Worm (Caenorhabditis elegans) whole organism, L3 larva: ENCODE results near the gene C35D10.8.

Source experiments
- ZK546.5 ChIP-seq: sonication (generic microtip); optimal IDR thresholded peaks from 2 replicates; lab custom pipeline; 2017; ENCODE audit warnings: missing biosample characterization, missing genetic modification characterization
- aly-2 ChIP-seq: fragments of 150-350 bp; optimal IDR thresholded peaks from 2 replicates; lab custom pipeline; 2014; ENCODE audit warnings: missing biosample characterization, missing genetic modification characterization
- ama-1 ChIP-seq: fragments of 150-350 bp; optimal IDR thresholded peaks from 2 replicates; lab custom pipeline; 2018
- ceh-16 ChIP-seq: sonication (generic microtip); optimal IDR thresholded peaks from 2 replicates; lab custom pipeline; 2017; ENCODE audit warnings: missing biosample characterization, missing genetic modification characterization
- ceh-28 ChIP-seq: fragments of 150-350 bp; optimal IDR thresholded peaks from 2 replicates; lab custom pipeline; 2014; ENCODE audit warnings: missing biosample characterization, missing genetic modification reagents, missing genetic modification characterization
- ceh-82 ChIP-seq: fragments of 150-350 bp; optimal IDR thresholded peaks from 2 replicates; lab custom pipeline; 2014; ENCODE audit warnings: missing biosample characterization, missing genetic modification characterization
- ceh-9 ChIP-seq: sonication (generic microtip); optimal IDR thresholded peaks from 2 replicates; lab custom pipeline; 2018; ENCODE audit warnings: missing biosample characterization, missing genetic modification characterization
- daf-12 ChIP-seq: fragments of 150-350 bp; optimal IDR thresholded peaks from 2 replicates; lab custom pipeline; 2014; ENCODE audit warnings: missing biosample characterization, missing genetic modification reagents, missing genetic modification characterization
- egl-27 ChIP-seq: sonication (generic microtip); optimal IDR thresholded peaks from 4 replicates; lab custom pipeline; 2017; ENCODE audit warnings: missing biosample characterization, missing genetic modification reagents, missing genetic modification characterization
- elt-1 ChIP-seq: fragments of 150-350 bp; optimal IDR thresholded peaks from 2 replicates; lab custom pipeline; 2014; ENCODE audit warnings: missing biosample characterization, missing genetic modification characterization
- elt-2 ChIP-seq: sonication (generic microtip); optimal IDR thresholded peaks from 2 replicates; lab custom pipeline; 2016; ENCODE audit warnings: missing genetic modification reagents, mild to moderate bottlenecking, missing genetic modification characterization, missing compliant biosample characterization
- elt-3 ChIP-seq, 3 experiments: fragments of 150-350 bp in 1 of 3; sonication (generic microtip) in 2 of 3; optimal IDR thresholded peaks; 2 replicates in 2 of 3; 4 replicates in 1 of 3; lab custom pipeline; 2014 to 2017; ENCODE audit warnings: missing biosample characterization in 3 of 3, missing genetic modification characterization in 3 of 3
- eor-1 ChIP-seq, 2 experiments: fragments of 150-350 bp; optimal IDR thresholded peaks; 2 replicates each; lab custom pipeline; 2014 to 2018; ENCODE audit warnings: missing biosample characterization in 2 of 2, missing genetic modification characterization in 2 of 2
- fkh-2 ChIP-seq: fragments of 150-350 bp; optimal IDR thresholded peaks from 2 replicates; lab custom pipeline; 2014; ENCODE audit warnings: missing biosample characterization, missing genetic modification reagents, missing genetic modification characterization
- fos-1 ChIP-seq: fragments of 150-350 bp; optimal IDR thresholded peaks from 2 replicates; lab custom pipeline; 2014; ENCODE audit warnings: missing biosample characterization, missing genetic modification characterization
- hmg-11 ChIP-seq: sonication (generic microtip); optimal IDR thresholded peaks from 2 replicates; lab custom pipeline; 2016; ENCODE audit warnings: missing genetic modification characterization, missing compliant biosample characterization
- jun-1 ChIP-seq: fragments of 150-350 bp; optimal IDR thresholded peaks from 2 replicates; lab custom pipeline; 2014; ENCODE audit warnings: missing biosample characterization, missing genetic modification reagents, missing genetic modification characterization
- lin-15B ChIP-seq: fragments of 150-350 bp; optimal IDR thresholded peaks from 2 replicates; lab custom pipeline; 2014; ENCODE audit warnings: missing biosample characterization, missing genetic modification characterization
- lin-39 ChIP-seq: fragments of 150-350 bp; optimal IDR thresholded peaks from 2 replicates; lab custom pipeline; 2018; ENCODE audit warnings: missing biosample characterization, missing genetic modification reagents, missing genetic modification characterization
- lsy-12 ChIP-seq: sonication (generic microtip); optimal IDR thresholded peaks from 2 replicates; lab custom pipeline; 2016; ENCODE audit warnings: mild to moderate bottlenecking, missing genetic modification characterization, missing compliant biosample characterization
- mdl-1 ChIP-seq: fragments of 150-350 bp; optimal IDR thresholded peaks from 2 replicates; lab custom pipeline; 2014; ENCODE audit warnings: missing biosample characterization, missing genetic modification characterization
- mml-1 ChIP-seq: fragments of 150-350 bp; sonication (generic microtip); optimal IDR thresholded peaks from 3 replicates; lab custom pipeline; 2014; ENCODE audit warnings: missing biosample characterization, missing genetic modification characterization
- nfya-1 ChIP-seq: sonication (generic microtip); optimal IDR thresholded peaks from 2 replicates; lab custom pipeline; 2017; ENCODE audit warnings: missing genetic modification characterization, mild to moderate bottlenecking, missing compliant biosample characterization, antibody characterized with exemption, moderate library complexity; ENCODE audit not compliant: insufficient read depth
- nhr-11 ChIP-seq: fragments of 150-350 bp; optimal IDR thresholded peaks from 2 replicates; lab custom pipeline; 2014; ENCODE audit warnings: missing biosample characterization, missing genetic modification characterization
- nhr-12 ChIP-seq: fragments of 150-350 bp; optimal IDR thresholded peaks from 2 replicates; lab custom pipeline; 2014; ENCODE audit warnings: missing biosample characterization, missing genetic modification characterization
- nhr-23 ChIP-seq: fragments of 150-350 bp; optimal IDR thresholded peaks from 2 replicates; lab custom pipeline; 2014; ENCODE audit warnings: missing biosample characterization, missing genetic modification reagents, missing genetic modification characterization
- nhr-237 ChIP-seq: fragments of 150-350 bp; optimal IDR thresholded peaks from 2 replicates; lab custom pipeline; 2014; ENCODE audit warnings: missing biosample characterization, missing genetic modification characterization
- nhr-25 ChIP-seq: sonication (generic microtip); optimal IDR thresholded peaks from 2 replicates; lab custom pipeline; 2017; ENCODE audit warnings: missing biosample characterization, missing genetic modification characterization
- nhr-28 ChIP-seq: fragments of 150-350 bp; optimal IDR thresholded peaks from 2 replicates; lab custom pipeline; 2014; ENCODE audit warnings: missing biosample characterization, missing genetic modification characterization
- nhr-67 ChIP-seq: fragments of 150-350 bp; optimal IDR thresholded peaks from 2 replicates; lab custom pipeline; 2014; ENCODE audit warnings: missing biosample characterization, missing genetic modification characterization
- nhr-77 ChIP-seq: fragments of 150-350 bp; optimal IDR thresholded peaks from 2 replicates; lab custom pipeline; 2014; ENCODE audit warnings: missing biosample characterization, missing genetic modification characterization
- pha-4 ChIP-seq: fragments of 150-350 bp; optimal IDR thresholded peaks from 2 replicates; lab custom pipeline; 2014; ENCODE audit warnings: missing biosample characterization, missing genetic modification reagents, missing genetic modification characterization
- pqm-1 ChIP-seq: fragments of 150-350 bp; optimal IDR thresholded peaks from 2 replicates; lab custom pipeline; 2017; ENCODE audit warnings: missing biosample characterization, missing genetic modification characterization, inconsistent platforms
- sea-2 ChIP-seq: fragments of 150-350 bp; sonication (generic microtip); optimal IDR thresholded peaks from 4 replicates; lab custom pipeline; 2014; ENCODE audit warnings: missing biosample characterization, missing genetic modification reagents, missing genetic modification characterization
- skn-1 ChIP-seq: fragments of 150-350 bp; optimal IDR thresholded peaks from 2 replicates; lab custom pipeline; 2014; ENCODE audit warnings: missing biosample characterization, missing genetic modification characterization
- snpc-4 ChIP-seq: fragments of 150-350 bp; optimal IDR thresholded peaks from 2 replicates; lab custom pipeline; 2014; ENCODE audit warnings: missing biosample characterization, missing genetic modification characterization
- tbx-2 ChIP-seq: sonication (generic microtip); optimal IDR thresholded peaks from 2 replicates; lab custom pipeline; 2016; ENCODE audit warnings: mild to moderate bottlenecking, missing genetic modification characterization, missing compliant biosample characterization
- unc-39 ChIP-seq: sonication (generic microtip); optimal IDR thresholded peaks from 4 replicates; lab custom pipeline; 2017; ENCODE audit warnings: missing biosample characterization, missing genetic modification characterization
- unc-62 ChIP-seq: fragments of 150-350 bp; sonication (generic microtip); optimal IDR thresholded peaks from 4 replicates; lab custom pipeline; 2014; ENCODE audit warnings: missing biosample characterization, missing genetic modification reagents, missing genetic modification characterization
- ztf-11 ChIP-seq: fragments of 150-350 bp; optimal IDR thresholded peaks from 2 replicates; lab custom pipeline; 2014; ENCODE audit warnings: missing biosample characterization, missing genetic modification characterization
- ztf-4 ChIP-seq: fragments of 150-350 bp; optimal IDR thresholded peaks from 2 replicates; lab custom pipeline; 2014; ENCODE audit warnings: missing biosample characterization, missing genetic modification characterization

The C35D10.8 gene

DNA sequence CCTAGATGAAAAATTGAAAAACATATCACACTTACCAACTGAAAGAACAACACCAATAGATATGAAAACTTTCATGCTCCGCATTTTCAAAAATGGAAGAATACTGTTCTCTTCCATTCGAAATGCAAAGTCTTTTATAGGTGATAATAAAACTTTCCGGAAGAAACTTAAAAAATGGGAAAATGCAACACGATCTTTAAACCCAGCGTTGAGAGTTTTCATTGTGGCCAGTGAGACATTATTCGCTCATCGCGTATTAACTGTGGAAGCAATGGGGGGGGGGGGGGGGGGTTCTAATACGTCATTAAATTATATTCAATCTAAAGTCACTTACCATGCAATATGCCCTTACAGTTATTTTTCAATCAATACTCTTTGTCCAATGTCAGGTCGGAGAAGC lies 10.7 kb upstream of the C35D10.8 start, which contains the start of the genes clec-157 and fkh-5:
Gene clec-157, minus strand, starts transcription at position 101 of the 400 bp plus-strand sequence.
Gene fkh-5, plus strand, starts transcription at position 336 of the 400 bp plus-strand sequence.
- no peak for TF ChIP-seq elt-3 (tag; optimal IDR thresholded peaks at IDR 0.05; lab: Kevin White, UChicago)
- no peak for TF ChIP-seq ama-1 (lab: Kevin White, UChicago)
- TF ChIP-seq pqm-1, result no peak
- TF ChIP-seq aly-2, result no peak
- TF ChIP-seq skn-1 (tag; lab: Kevin White, UChicago), result no peak
- TF ChIP-seq nhr-77 (tag; lab: Kevin White, UChicago), result no peak
- no peak for TF ChIP-seq snpc-4 (tag; lab: Kevin White, UChicago)
- TF ChIP-seq nhr-67 (tag; lab: Kevin White, UChicago), result no peak
- no peak for TF ChIP-seq fkh-2 (tag; lab: Kevin White, UChicago)
- no peak for TF ChIP-seq ztf-11
- TF ChIP-seq unc-39 (tag; lab: Kevin White, UChicago), result no peak
- no peak for TF ChIP-seq ceh-9 (tag; lab: Kevin White, UChicago)
- TF ChIP-seq elt-1 (tag; lab: Kevin White, UChicago), result no peak
- no peak for TF ChIP-seq ceh-28 (tag; lab: Kevin White, UChicago)
- TF ChIP-seq nhr-11 (tag; lab: Kevin White, UChicago), result no peak
- no peak for TF ChIP-seq ceh-16 (tag; lab: Kevin White, UChicago)
- TF ChIP-seq jun-1 (tag; lab: Kevin White, UChicago), result no peak
- no peak for TF ChIP-seq lin-39
- no peak for TF ChIP-seq ZK546.5 (tag; lab: Kevin White, UChicago)
- TF ChIP-seq nhr-28 (tag; lab: Kevin White, UChicago), result no peak

- TF ChIP-seq jun-1 (tag; lab: Kevin White, UChicago) (no peak), ceh-9 (tag; lab: Kevin White, UChicago) (no peak), nhr-77 (tag; lab: Kevin White, UChicago) (no peak), lin-15B (tag; lab: Kevin White, UChicago) (no peak), unc-62 (GFP tag; lab: Kevin White, UChicago) (no peak), elt-3 (tag; optimal IDR thresholded peaks at IDR 0.05; lab: Kevin White, UChicago) (no peak), mdl-1 (tag; lab: Kevin White, UChicago) (no peak)
Measured at ce11 chrIII:4849739-4850138, 5.3 kb upstream of the C35D10.8 start, which contains the start of gene nonu-1. TSS of gene nonu-1 (minus strand) at chrIII:4849907.

ce11 chrIII:4850139-4850538 lies 4.9 kb upstream of the C35D10.8 start, which contains the start of gene F26A1.1:
TSS of gene F26A1.1 (plus strand) at chrIII:4850507.
- TF ChIP-seq tbx-2 (tag; lab: Kevin White, UChicago) (no peak), ZK546.5 (tag; lab: Kevin White, UChicago) (no peak), pha-4 (peak; percentile 71), hmg-11 (no peak), nhr-25 (tag; lab: Kevin White, UChicago) (no peak), elt-2 (tag; lab: Kevin White, UChicago) (no peak), unc-62 (GFP tag; lab: Kevin White, UChicago) (no peak), ceh-82 (tag; lab: Kevin White, UChicago) (no peak), ceh-28 (tag; lab: Kevin White, UChicago) (no peak), mml-1 (no peak), ztf-4 (tag; lab: Kevin White, UChicago) (no peak), egl-27 (no peak), eor-1 (tag; optimal IDR thresholded peaks at IDR 0.05; lab: Kevin White, UChicago) (no peak), daf-12 (no peak), fkh-2 (tag; lab: Kevin White, UChicago) (no peak), nhr-11 (tag; lab: Kevin White, UChicago) (no peak), ceh-16 (tag; lab: Kevin White, UChicago) (no peak), lin-15B (tag; lab: Kevin White, UChicago) (peak; percentile 24), fos-1 (tag; lab: Kevin White, UChicago) (no peak), nfya-1 (tag; lab: Kevin White, UChicago) (peak; percentile 31), jun-1 (tag; lab: Kevin White, UChicago) (no peak), nhr-23 (tag; lab: Kevin White, UChicago) (no peak), nhr-77 (tag; lab: Kevin White, UChicago) (no peak), ama-1 (lab: Kevin White, UChicago) (no peak), lsy-12 (tag; lab: Kevin White, UChicago) (no peak), nhr-12 (tag; lab: Kevin White, UChicago) (no peak), lin-39 (no peak), skn-1 (tag; lab: Kevin White, UChicago) (peak; percentile 45), pqm-1 (no peak), elt-1 (tag; lab: Kevin White, UChicago) (no peak), nhr-237 (tag; lab: Kevin White, UChicago) (no peak), sea-2 (GFP tag; lab: Kevin White, UChicago) (no peak), ztf-11 (no peak)
